Worm (Caenorhabditis elegans): ENCODE measurements around the gene math-37.

DNA sequence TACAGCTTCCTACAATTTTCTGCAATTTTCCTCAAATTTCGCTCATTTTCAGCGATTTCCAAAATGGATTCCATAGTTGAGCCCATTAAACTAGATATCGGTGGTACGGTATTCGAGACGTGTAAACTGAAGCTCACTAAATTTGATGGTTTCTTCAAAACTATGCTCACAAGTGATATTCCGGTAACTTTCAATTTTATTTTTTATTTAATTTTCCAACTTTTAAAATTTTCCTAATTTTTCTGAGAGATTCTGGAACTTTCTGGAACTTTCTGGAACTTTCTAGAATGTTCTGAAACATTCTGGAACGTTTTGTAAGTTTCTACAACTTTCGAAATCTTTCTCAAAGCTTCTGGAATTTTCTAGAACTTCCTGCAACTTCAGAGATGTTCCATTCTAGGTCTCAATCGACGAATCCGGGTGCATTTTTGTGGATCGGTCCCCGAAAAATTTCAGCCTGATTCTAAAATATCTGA is 24.9 kb upstream of the math-37 start, which contains the start of gene C40A11.2:
- TF ChIP-seq mdl-1 (tag; optimal IDR thresholded peaks at IDR 0.05) (no peak), ceh-82 (tag; optimal IDR thresholded peaks at IDR 0.05) (no peak), ztf-11 (tag; optimal IDR thresholded peaks at IDR 0.05) (no peak)

Measured in whole organism, L2 larva.